Fruit fly (Drosophila melanogaster) whole organism, adult: ENCODE measurements around the gene CG12123.
A peak's percentile ranks its signal among the peaks of the same experiment; 100 is the strongest.

Experiments used
- CG11617 ChIP-seq: fragments of 200-800 bp; sonication (Bioruptor generic); optimal IDR thresholded peaks from 2 replicates; lab custom pipeline; 2017; ENCODE audit warnings: mild to moderate bottlenecking, missing biosample characterization, missing genetic modification reagents, missing genetic modification characterization
- CG12768 ChIP-seq: fragments of 200-800 bp; sonication (Bioruptor generic); optimal IDR thresholded peaks from 2 replicates; lab custom pipeline; 2017; ENCODE audit warnings: missing biosample characterization, missing genetic modification characterization, mild to moderate bottlenecking, moderate library complexity, missing genetic modification reagents
- CG14711 ChIP-seq: fragments of 200-800 bp; sonication (Bioruptor generic); optimal IDR thresholded peaks from 2 replicates; lab custom pipeline; 2018; ENCODE audit warnings: missing biosample characterization, mild to moderate bottlenecking, missing genetic modification characterization, moderate library complexity
- CG1620 ChIP-seq: fragments of 200-800 bp; sonication (Bioruptor generic); optimal IDR thresholded peaks from 2 replicates; lab custom pipeline; 2016; ENCODE audit warnings: missing biosample characterization, missing genetic modification characterization
- CG33017 ChIP-seq: fragments of 200-800 bp; sonication (Bioruptor generic); optimal IDR thresholded peaks from 2 replicates; lab custom pipeline; 2018; ENCODE audit warnings: missing biosample characterization, mild to moderate bottlenecking, missing genetic modification characterization, moderate library complexity
- CG5204 ChIP-seq: fragments of 200-800 bp; sonication (Bioruptor generic); optimal IDR thresholded peaks from 2 replicates; lab custom pipeline; 2016; ENCODE audit warnings: missing biosample characterization, missing genetic modification characterization
- CG7045 ChIP-seq: fragments of 200-800 bp; sonication (Bioruptor generic); optimal IDR thresholded peaks from 2 replicates; lab custom pipeline; 2017; ENCODE audit warnings: missing biosample characterization, mild to moderate bottlenecking, missing genetic modification characterization
- CG7101 ChIP-seq: fragments of 200-800 bp; sonication (Bioruptor generic); optimal IDR thresholded peaks from 2 replicates; lab custom pipeline; 2018; ENCODE audit warnings: missing biosample characterization, mild to moderate bottlenecking, missing genetic modification characterization, moderate library complexity
- Clk ChIP-seq: fragments of 200-800 bp; sonication (Bioruptor generic); optimal IDR thresholded peaks from 2 replicates; lab custom pipeline; 2017; ENCODE audit warnings: missing biosample characterization, missing genetic modification characterization
- Crg-1 ChIP-seq: fragments of 200-800 bp; sonication (Bioruptor generic); optimal IDR thresholded peaks from 2 replicates; lab custom pipeline; 2016; ENCODE audit warnings: missing biosample characterization, missing genetic modification characterization
- Mnt ChIP-seq: fragments of 200-800 bp; sonication (Bioruptor generic); optimal IDR thresholded peaks from 2 replicates; lab custom pipeline; 2016; ENCODE audit warnings: missing biosample characterization, mild to moderate bottlenecking, missing genetic modification characterization
- bab1 ChIP-seq: fragments of 200-800 bp; sonication (Bioruptor generic); optimal IDR thresholded peaks from 3 replicates; lab custom pipeline; 2019; ENCODE audit warnings: missing biosample characterization, mild to moderate bottlenecking, missing genetic modification characterization, moderate library complexity
- cic ChIP-seq: fragments of 200-800 bp; sonication (Bioruptor generic); optimal IDR thresholded peaks from 2 replicates; lab custom pipeline; 2017; ENCODE audit warnings: missing biosample characterization, mild to moderate bottlenecking, missing genetic modification characterization, moderate library complexity
- cnc ChIP-seq, 2 experiments: fragments of >200 bp; optimal IDR thresholded peaks; 2 replicates each; lab custom pipeline; 2017
- kay ChIP-seq: fragments of 200-800 bp; sonication (Bioruptor generic); peaks from one replicate; lab custom pipeline; 2016; ENCODE audit warnings: missing biosample characterization, missing genetic modification characterization, borderline replicate concordance
- ovo ChIP-seq: fragments of 200-800 bp; sonication (Bioruptor generic); optimal IDR thresholded peaks from 2 replicates; lab custom pipeline; 2016; ENCODE audit warnings: missing biosample characterization, missing genetic modification characterization
- pad ChIP-seq: fragments of 200-800 bp; sonication (Bioruptor generic); optimal IDR thresholded peaks from 3 replicates; lab custom pipeline; 2017; ENCODE audit warnings: missing biosample characterization, missing genetic modification characterization, mild to moderate bottlenecking, moderate library complexity, missing genetic modification reagents
- tj ChIP-seq: fragments of 200-800 bp; sonication (Bioruptor generic); optimal IDR thresholded peaks from 3 replicates; lab custom pipeline; 2017; ENCODE audit warnings: missing biosample characterization, mild to moderate bottlenecking, missing genetic modification characterization, moderate library complexity
- toe ChIP-seq: fragments of 200-800 bp; sonication (Bioruptor generic); optimal IDR thresholded peaks from 2 replicates; lab custom pipeline; 2016; ENCODE audit warnings: missing biosample characterization, missing genetic modification characterization

The CG12123 gene

DNA sequence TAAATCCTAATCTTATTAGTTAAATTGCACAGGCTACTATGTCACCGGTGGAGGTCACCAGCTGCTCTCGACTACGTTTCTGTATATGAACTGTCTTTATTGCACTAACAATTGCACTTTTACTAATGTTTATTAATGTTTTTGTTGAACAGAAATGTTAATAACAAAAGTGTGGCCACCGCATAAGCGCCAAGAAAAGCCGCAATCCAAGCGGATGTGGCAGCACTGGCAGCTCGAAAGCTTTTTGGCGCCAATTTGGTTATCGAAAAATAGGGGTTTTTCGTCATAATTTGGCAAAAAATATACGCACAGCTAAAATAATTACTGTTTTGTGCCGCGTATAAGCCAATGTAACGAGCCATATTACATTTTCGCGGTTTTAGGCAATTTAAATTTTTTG is at the start of gene CG12123:
CG12123 (minus strand) TSS at position 188 of the 400 bp plus-strand sequence.
- TF ChIP-seq cnc (optimal IDR thresholded peaks at IDR 0.05; lab: Kevin White, UChicago) (no peak), bab1 (GFP tag; lab: Kevin White, UChicago) (peak; percentile 67)

- TF ChIP-seq Crg-1 (GFP tag; lab: Kevin White, UChicago) (no peak), CG33017 (tag; lab: Kevin White, UChicago) (no peak), CG7101 (tag; lab: Kevin White, UChicago) (no peak), Mnt (GFP tag; lab: Kevin White, UChicago) (no peak), CG1620 (GFP tag; lab: Kevin White, UChicago) (peak; percentile 31), tj (GFP tag; lab: Kevin White, UChicago) (no peak), pad (GFP tag; lab: Kevin White, UChicago) (no peak), bab1 (GFP tag; lab: Kevin White, UChicago) (peak; percentile 95)
These were observed 49.4 kb upstream of the CG12123 start for dm6 chrX:8491452-8492046.

DNA sequence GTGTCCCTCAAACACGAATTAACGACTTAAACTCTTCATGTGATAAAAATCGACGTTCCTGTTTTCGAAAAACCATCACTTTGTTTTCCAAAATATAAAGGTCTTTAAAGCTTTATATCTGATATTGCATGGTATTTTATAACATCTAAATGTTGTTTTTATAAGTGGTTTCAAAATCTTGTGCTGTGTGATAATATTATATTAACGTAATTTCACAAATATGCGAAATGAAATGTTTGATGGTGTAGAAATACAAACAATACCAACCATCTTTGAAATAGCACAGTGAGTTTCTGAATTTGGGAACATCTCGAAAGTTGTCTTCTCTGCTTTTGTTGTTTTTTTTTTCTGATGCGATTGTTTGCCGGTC is 48.8 kb upstream of the CG12123 start:
- TF ChIP-seq kay (GFP tag; lab: Kevin White, UChicago) (no peak), Mnt (GFP tag; lab: Kevin White, UChicago) (no peak), CG33017 (tag; lab: Kevin White, UChicago) (no peak), Clk (GFP tag; lab: Kevin White, UChicago) (no peak), CG1620 (GFP tag; lab: Kevin White, UChicago) (no peak), CG5204 (GFP tag; lab: Kevin White, UChicago) (no peak), cic (GFP tag; lab: Kevin White, UChicago) (no peak), CG7045 (GFP tag; lab: Kevin White, UChicago) (no peak), bab1 (GFP tag; lab: Kevin White, UChicago) (no peak)

- peak; percentile 91 for TF ChIP-seq pad (GFP tag; lab: Kevin White, UChicago)
- no peak for TF ChIP-seq CG5204 (GFP tag; lab: Kevin White, UChicago)
- TF ChIP-seq Clk (GFP tag; lab: Kevin White, UChicago) = no peak
- no peak for TF ChIP-seq CG33017 (tag; lab: Kevin White, UChicago)
- no peak for TF ChIP-seq CG7045 (GFP tag; lab: Kevin White, UChicago)
- TF ChIP-seq CG11617 (GFP tag; lab: Kevin White, UChicago) = no peak
- TF ChIP-seq cic (GFP tag; lab: Kevin White, UChicago) = no peak
- no peak for TF ChIP-seq tj (GFP tag; lab: Kevin White, UChicago)
- TF ChIP-seq CG12768 (GFP tag; lab: Kevin White, UChicago) = no peak
- TF ChIP-seq kay (GFP tag; lab: Kevin White, UChicago) = peak; percentile 5
- no peak for TF ChIP-seq CG1620 (GFP tag; lab: Kevin White, UChicago)
- TF ChIP-seq cnc (optimal IDR thresholded peaks at IDR 0.05; lab: Kevin White, UChicago) = no peak
- no peak for TF ChIP-seq bab1 (GFP tag; lab: Kevin White, UChicago)
- TF ChIP-seq CG14711 = no peak
- peak; percentile 96 for TF ChIP-seq ovo (GFP tag; lab: Kevin White, UChicago)
- TF ChIP-seq Crg-1 (GFP tag; lab: Kevin White, UChicago) = no peak
- TF ChIP-seq Mnt (GFP tag; lab: Kevin White, UChicago) = peak; percentile 49
- no peak for TF ChIP-seq toe
These were observed 48.3 kb upstream of the CG12123 start for dm6 chrX:8490291-8490975.

dm6 chrX:8489485-8489970 is 47.4 kb upstream of the CG12123 start, which contains the start of gene otu:
Gene otu, minus strand, starts transcription at chrX:8489535.
- no peak for TF ChIP-seq toe
- no peak for TF ChIP-seq kay (GFP tag; lab: Kevin White, UChicago)
- TF ChIP-seq ovo (GFP tag; lab: Kevin White, UChicago) = no peak
- TF ChIP-seq Crg-1 (GFP tag; lab: Kevin White, UChicago) = peak; percentile 19
- TF ChIP-seq cnc (optimal IDR thresholded peaks at IDR 0.05; lab: Kevin White, UChicago) = no peak
- no peak for TF ChIP-seq CG7045 (GFP tag; lab: Kevin White, UChicago)
- TF ChIP-seq tj (GFP tag; lab: Kevin White, UChicago) = no peak
- TF ChIP-seq cic (GFP tag; lab: Kevin White, UChicago) = no peak
- no peak for TF ChIP-seq Mnt (GFP tag; lab: Kevin White, UChicago)
- TF ChIP-seq CG7101 (tag; lab: Kevin White, UChicago) = no peak
- TF ChIP-seq CG11617 (GFP tag; lab: Kevin White, UChicago) = no peak
- TF ChIP-seq bab1 (GFP tag; lab: Kevin White, UChicago) = peak; percentile 71
- no peak for TF ChIP-seq CG33017 (tag; lab: Kevin White, UChicago)

- TF ChIP-seq cnc (optimal IDR thresholded peaks at IDR 0.05; lab: Kevin White, UChicago) (no peak), Crg-1 (GFP tag; lab: Kevin White, UChicago) (no peak), ovo (GFP tag; lab: Kevin White, UChicago) (no peak), toe (no peak), CG14711 (no peak), Mnt (GFP tag; lab: Kevin White, UChicago) (no peak), CG12768 (GFP tag; lab: Kevin White, UChicago) (no peak)
These were observed 46.9 kb upstream of the CG12123 start, which contains the start of gene CG33181 for dm6 chrX:8489048-8489447. Gene CG33181, plus strand, starts transcription at chrX:8489348.
